Worm (Caenorhabditis elegans) whole organism, mixed stage, embryonic: Measurements from ENCODE around the gene coh-3.

Experiments used
- M03D4.4 ChIP-seq: sonication (generic microtip); optimal IDR thresholded peaks from 2 replicates; lab custom pipeline; 2017; ENCODE audit warnings: mild to moderate bottlenecking, missing genetic modification characterization, missing compliant biosample characterization
- bed-3 ChIP-seq: fragments of 200-800 bp; sonication (Bioruptor generic); optimal IDR thresholded peaks from 3 replicates; lab custom pipeline; 2018; ENCODE audit warnings: mild to moderate bottlenecking, missing genetic modification characterization, moderate library complexity, missing compliant biosample characterization
- blmp-1 ChIP-seq: fragments of 150-350 bp; optimal IDR thresholded peaks from 2 replicates; lab custom pipeline; 2014; ENCODE audit warnings: missing biosample characterization, missing genetic modification characterization
- ceh-39 ChIP-seq: fragments of 150-350 bp; optimal IDR thresholded peaks from 2 replicates; lab custom pipeline; 2014; ENCODE audit warnings: missing biosample characterization, missing genetic modification characterization
- ceh-43 ChIP-seq: fragments of 200-800 bp; sonication (Bioruptor generic); optimal IDR thresholded peaks from 2 replicates; lab custom pipeline; 2018; ENCODE audit warnings: mild to moderate bottlenecking, missing genetic modification characterization, moderate library complexity, missing compliant biosample characterization
- ceh-83 ChIP-seq: fragments of 200-800 bp; sonication (Bioruptor generic); optimal IDR thresholded peaks from 2 replicates; lab custom pipeline; 2018; ENCODE audit warnings: mild to moderate bottlenecking, missing genetic modification characterization, missing compliant biosample characterization
- ces-1 ChIP-seq: fragments of 150-350 bp; optimal IDR thresholded peaks from 2 replicates; lab custom pipeline; 2014; ENCODE audit warnings: missing biosample characterization, missing genetic modification reagents, missing genetic modification characterization
- cnd-1 ChIP-seq: fragments of 200-800 bp; sonication (Bioruptor generic); optimal IDR thresholded peaks from 2 replicates; lab custom pipeline; 2018; ENCODE audit warnings: mild to moderate bottlenecking, missing genetic modification characterization, missing compliant biosample characterization
- drap-1 ChIP-seq: fragments of 200-800 bp; sonication (Bioruptor generic); optimal IDR thresholded peaks from 3 replicates; lab custom pipeline; 2018; ENCODE audit warnings: mild to moderate bottlenecking, missing genetic modification characterization, missing compliant biosample characterization
- elt-1 ChIP-seq: sonication (generic microtip); optimal IDR thresholded peaks from 2 replicates; lab custom pipeline; 2017; ENCODE audit warnings: missing genetic modification characterization, mild to moderate bottlenecking, missing compliant biosample characterization, antibody characterized with exemption, moderate library complexity, borderline replicate concordance; ENCODE audit not compliant: insufficient read depth
- elt-3 ChIP-seq: fragments of 150-350 bp; optimal IDR thresholded peaks from 2 replicates; lab custom pipeline; 2014; ENCODE audit warnings: missing biosample characterization, missing genetic modification characterization
- flh-1 ChIP-seq: fragments of 200-800 bp; sonication (Bioruptor generic); optimal IDR thresholded peaks from 2 replicates; lab custom pipeline; 2018; ENCODE audit warnings: mild to moderate bottlenecking, missing genetic modification characterization, moderate library complexity, missing compliant biosample characterization
- ham-2 ChIP-seq: fragments of 200-800 bp; sonication (Bioruptor generic); optimal IDR thresholded peaks from 2 replicates; lab custom pipeline; 2018; ENCODE audit warnings: mild to moderate bottlenecking, missing genetic modification characterization, missing compliant biosample characterization
- lin-13 ChIP-seq: fragments of 150-350 bp; optimal IDR thresholded peaks from 2 replicates; lab custom pipeline; 2014; ENCODE audit warnings: missing biosample characterization, missing genetic modification characterization
- lin-32 ChIP-seq: fragments of 200-800 bp; sonication (Bioruptor generic); optimal IDR thresholded peaks from 2 replicates; lab custom pipeline; 2018; ENCODE audit warnings: mild to moderate bottlenecking, missing genetic modification characterization, missing compliant biosample characterization
- lsy-2 ChIP-seq: fragments of 150-350 bp; optimal IDR thresholded peaks from 2 replicates; lab custom pipeline; 2014; ENCODE audit warnings: missing biosample characterization, missing genetic modification characterization
- mab-5 ChIP-seq: fragments of 150-350 bp; optimal IDR thresholded peaks from 2 replicates; lab custom pipeline; 2014; ENCODE audit warnings: missing biosample characterization, missing genetic modification characterization
- mep-1 ChIP-seq: fragments of 150-350 bp; optimal IDR thresholded peaks from 2 replicates; lab custom pipeline; 2017; ENCODE audit warnings: missing biosample characterization, missing genetic modification reagents, missing genetic modification characterization, inconsistent platforms
- mls-2 ChIP-seq: sonication (generic microtip); optimal IDR thresholded peaks from 2 replicates; lab custom pipeline; 2016; ENCODE audit warnings: mild to moderate bottlenecking, missing genetic modification characterization, moderate library complexity, missing compliant biosample characterization
- nhr-2 ChIP-seq: fragments of 150-350 bp; optimal IDR thresholded peaks from 2 replicates; lab custom pipeline; 2014; ENCODE audit warnings: missing biosample characterization, missing genetic modification characterization
- nhr-237 ChIP-seq: fragments of 150-350 bp; optimal IDR thresholded peaks from 2 replicates; lab custom pipeline; 2014; ENCODE audit warnings: missing biosample characterization, missing genetic modification characterization
- nhr-28 ChIP-seq: fragments of 150-350 bp; optimal IDR thresholded peaks from 2 replicates; lab custom pipeline; 2014; ENCODE audit warnings: missing biosample characterization, missing genetic modification characterization
- nhr-76 ChIP-seq: sonication (generic microtip); optimal IDR thresholded peaks from 2 replicates; lab custom pipeline; 2017; ENCODE audit warnings: missing biosample characterization, missing genetic modification characterization
- pha-4 ChIP-seq: fragments of 150-350 bp; optimal IDR thresholded peaks from 2 replicates; lab custom pipeline; 2018; ENCODE audit warnings: missing biosample characterization, missing genetic modification reagents, missing genetic modification characterization
- sem-2 ChIP-seq: fragments of 200-800 bp; sonication (Bioruptor generic); optimal IDR thresholded peaks from 2 replicates; lab custom pipeline; 2018; ENCODE audit warnings: mild to moderate bottlenecking, missing genetic modification characterization, missing compliant biosample characterization
- sptf-1 ChIP-seq: sonication (generic microtip); optimal IDR thresholded peaks from 2 replicates; lab custom pipeline; 2017; ENCODE audit warnings: mild to moderate bottlenecking, missing genetic modification characterization, moderate library complexity, missing compliant biosample characterization
- tbx-8 ChIP-seq: fragments of 200-800 bp; sonication (Bioruptor generic); optimal IDR thresholded peaks from 2 replicates; lab custom pipeline; 2018; ENCODE audit warnings: mild to moderate bottlenecking, missing genetic modification characterization, moderate library complexity, missing compliant biosample characterization
- unc-120 ChIP-seq: sonication (generic microtip); optimal IDR thresholded peaks from 2 replicates; lab custom pipeline; 2017; ENCODE audit warnings: missing genetic modification characterization, missing compliant biosample characterization; ENCODE audit not compliant: poor library complexity, severe bottlenecking
- unc-39 ChIP-seq: fragments of 150-350 bp; optimal IDR thresholded peaks from 2 replicates; lab custom pipeline; 2014; ENCODE audit warnings: missing biosample characterization, missing genetic modification characterization
- zip-8 ChIP-seq: fragments of 150-350 bp; optimal IDR thresholded peaks from 2 replicates; lab custom pipeline; 2014; ENCODE audit warnings: missing biosample characterization, missing genetic modification characterization
- ztf-11 ChIP-seq: fragments of 150-350 bp; optimal IDR thresholded peaks from 2 replicates; lab custom pipeline; 2014; ENCODE audit warnings: missing biosample characterization, missing genetic modification characterization

The coh-3 gene

ce11 chrV:14460615-14461102 is 3.4 kb downstream of the coh-3 start, which contains the start of gene F08H9.2:
Gene F08H9.2, plus strand, starts transcription at chrV:14460665.
- TF ChIP-seq M03D4.4 (tag; lab: Kevin White, UChicago) (no peak), flh-1 (no peak), zip-8 (no peak), lsy-2 (tag; lab: Kevin White, UChicago) (no peak), nhr-28 (tag; lab: Kevin White, UChicago) (no peak), blmp-1 (tag; lab: Kevin White, UChicago) (no peak), drap-1 (GFP tag; lab: Kevin White, UChicago) (no peak), pha-4 (no peak), elt-3 (tag; lab: Kevin White, UChicago) (no peak), lin-32 (GFP tag; lab: Kevin White, UChicago) (no peak), nhr-76 (tag; lab: Kevin White, UChicago) (no peak), elt-1 (no peak), ceh-83 (GFP tag; lab: Kevin White, UChicago) (no peak)

ce11 chrV:14462653-14463052 is 5.4 kb downstream of the coh-3 start:
- TF ChIP-seq tbx-8 (no peak), mab-5 (tag; lab: Kevin White, UChicago) (no peak), sem-2 (GFP tag; lab: Kevin White, UChicago) (no peak), ceh-43 (GFP tag; lab: Kevin White, UChicago) (no peak), lin-32 (GFP tag; lab: Kevin White, UChicago) (no peak)

ce11 chrV:14463087-14463486 is 5.9 kb downstream of the coh-3 start, which contains the start of gene F08H9.3:
Gene F08H9.3, minus strand, starts transcription at chrV:14463338.
- TF ChIP-seq cnd-1 (tag; lab: Kevin White, UChicago): peak; percentile 7
- peak; percentile 14 for TF ChIP-seq drap-1 (GFP tag; lab: Kevin White, UChicago)

ce11 chrV:14464368-14464767 is 7.1 kb downstream of the coh-3 start, which contains the start of gene F08H9.4:
Gene F08H9.4, minus strand, starts transcription at chrV:14464428.
- TF ChIP-seq nhr-28 (tag; lab: Kevin White, UChicago) (no peak), sem-2 (GFP tag; lab: Kevin White, UChicago) (no peak), ztf-11 (tag; lab: Kevin White, UChicago) (no peak), ceh-43 (GFP tag; lab: Kevin White, UChicago) (no peak), ham-2 (GFP tag; lab: Kevin White, UChicago) (no peak), unc-39 (no peak), bed-3 (no peak), lin-32 (GFP tag; lab: Kevin White, UChicago) (no peak), tbx-8 (no peak), mls-2 (tag; lab: Kevin White, UChicago) (no peak), nhr-76 (tag; lab: Kevin White, UChicago) (no peak), ces-1 (GFP tag; lab: Kevin White, UChicago) (no peak), blmp-1 (tag; lab: Kevin White, UChicago) (no peak), sptf-1 (tag; lab: Kevin White, UChicago) (no peak)

- TF ChIP-seq nhr-237 (no peak), nhr-76 (tag; lab: Kevin White, UChicago) (no peak), unc-120 (tag; lab: Kevin White, UChicago) (no peak), lin-13 (tag; lab: Kevin White, UChicago) (no peak), elt-3 (tag; lab: Kevin White, UChicago) (no peak), ztf-11 (tag; lab: Kevin White, UChicago) (no peak), M03D4.4 (tag; lab: Kevin White, UChicago) (no peak), nhr-2 (tag; lab: Kevin White, UChicago) (no peak), mls-2 (tag; lab: Kevin White, UChicago) (no peak), sptf-1 (tag; lab: Kevin White, UChicago) (no peak), lsy-2 (tag; lab: Kevin White, UChicago) (no peak), ceh-39 (tag; lab: Kevin White, UChicago) (no peak), lin-32 (GFP tag; lab: Kevin White, UChicago) (no peak), flh-1 (no peak), drap-1 (GFP tag; lab: Kevin White, UChicago) (peak; percentile 53), ceh-43 (GFP tag; lab: Kevin White, UChicago) (no peak), ceh-83 (GFP tag; lab: Kevin White, UChicago) (peak; percentile 1), unc-39 (no peak), bed-3 (no peak), pha-4 (no peak), mep-1 (tag; lab: Kevin White, UChicago) (no peak), elt-1 (no peak), mab-5 (tag; lab: Kevin White, UChicago) (no peak), tbx-8 (no peak), ces-1 (GFP tag; lab: Kevin White, UChicago) (no peak), cnd-1 (tag; lab: Kevin White, UChicago) (peak; percentile 64)
Measured at ce11 chrV:14468196-14468874, 11.1 kb downstream of the coh-3 start, which contains the start of gene srz-97. Gene srz-97, minus strand, starts transcription at chrV:14468246.
